Fruit fly (Drosophila melanogaster) whole organism, prepupa: Measurements from ENCODE around the gene aurA.

Experiments used
- Blimp-1 ChIP-seq: fragments of 200-800 bp; sonication (Bioruptor generic); optimal IDR thresholded peaks from 3 replicates; lab custom pipeline; 2017; ENCODE audit warnings: missing biosample characterization, missing genetic modification characterization, mild to moderate bottlenecking, moderate library complexity, missing genetic modification reagents
- CG10631 ChIP-seq: fragments of 200-800 bp; sonication (Bioruptor generic); optimal IDR thresholded peaks from 2 replicates; lab custom pipeline; 2016; ENCODE audit warnings: missing biosample characterization, missing genetic modification characterization
- CG10669 ChIP-seq: fragments of 200-800 bp; sonication (Bioruptor generic); optimal IDR thresholded peaks from 3 replicates; lab custom pipeline; 2018; ENCODE audit warnings: missing biosample characterization, mild to moderate bottlenecking, missing genetic modification characterization, moderate library complexity
- CG11294 ChIP-seq: fragments of 200-800 bp; sonication (Bioruptor generic); IDR thresholded peaks from 2 replicates; pipeline ENCODE4 v1.3.6; 2022; ENCODE audit warnings: missing biosample characterization, missing genetic modification characterization
- CG11762 ChIP-seq: fragments of 200-800 bp; sonication (Bioruptor generic); optimal IDR thresholded peaks from 3 replicates; lab custom pipeline; 2016; ENCODE audit warnings: missing biosample characterization, missing genetic modification characterization; ENCODE audit not compliant: insufficient read depth
- CG11902 ChIP-seq: fragments of 200-800 bp; sonication (Bioruptor generic); optimal IDR thresholded peaks from 3 replicates; lab custom pipeline; 2016; ENCODE audit warnings: missing biosample characterization, missing genetic modification characterization
- CG15336 ChIP-seq: fragments of 200-800 bp; sonication (Bioruptor generic); IDR thresholded peaks from 2 replicates; pipeline ENCODE4 v1.3.6; 2022; ENCODE audit warnings: missing biosample characterization, missing genetic modification characterization
- CG3032 ChIP-seq: fragments of 200-800 bp; optimal IDR thresholded peaks from 2 replicates; lab custom pipeline; 2019; ENCODE audit warnings: missing biosample characterization, mild to moderate bottlenecking, missing genetic modification characterization, moderate library complexity
- CG31627 ChIP-seq: fragments of 200-800 bp; sonication (Bioruptor generic); optimal IDR thresholded peaks from 3 replicates; lab custom pipeline; 2016; ENCODE audit warnings: missing biosample characterization, missing genetic modification characterization
- CG32006 ChIP-seq: fragments of 200-800 bp; sonication (Bioruptor generic); optimal IDR thresholded peaks from 3 replicates; lab custom pipeline; 2017; ENCODE audit warnings: missing biosample characterization, mild to moderate bottlenecking, missing genetic modification characterization
- CG34406 ChIP-seq: fragments of 200-800 bp; sonication (Bioruptor generic); optimal IDR thresholded peaks from 3 replicates; lab custom pipeline; 2016; ENCODE audit warnings: missing biosample characterization, missing genetic modification characterization
- CG3919 ChIP-seq: fragments of 200-800 bp; sonication (Bioruptor generic); optimal IDR thresholded peaks from 3 replicates; lab custom pipeline; 2016; ENCODE audit warnings: missing biosample characterization, missing genetic modification characterization
- CG6163 ChIP-seq: fragments of 200-800 bp; sonication (Bioruptor generic); IDR thresholded peaks from 3 replicates; pipeline ENCODE4 v1.3.6; 2022; ENCODE audit warnings: missing biosample characterization, missing genetic modification characterization
- CG6792 ChIP-seq: fragments of 200-800 bp; sonication (Bioruptor generic); optimal IDR thresholded peaks from 3 replicates; lab custom pipeline; 2016; ENCODE audit warnings: missing biosample characterization, missing genetic modification characterization
- CG6808 ChIP-seq: fragments of 200-800 bp; sonication (Bioruptor generic); optimal IDR thresholded peaks from 3 replicates; lab custom pipeline; 2017; ENCODE audit warnings: missing biosample characterization, missing genetic modification characterization, mild to moderate bottlenecking, moderate library complexity, missing genetic modification reagents
- CG7368 ChIP-seq: fragments of 200-800 bp; sonication (Bioruptor generic); optimal IDR thresholded peaks from 3 replicates; lab custom pipeline; 2016; ENCODE audit warnings: missing biosample characterization, missing genetic modification characterization
- CG8119 ChIP-seq: fragments of 200-800 bp; sonication (Bioruptor generic); IDR thresholded peaks from 3 replicates; pipeline ENCODE4 v1.3.6; 2022; ENCODE audit warnings: missing biosample characterization, missing genetic modification characterization
- CG8319 ChIP-seq: fragments of 200-800 bp; sonication (Bioruptor generic); optimal IDR thresholded peaks from 3 replicates; lab custom pipeline; 2016; ENCODE audit warnings: missing biosample characterization, missing genetic modification characterization
- CG8632 ChIP-seq: fragments of 200-800 bp; sonication (Bioruptor generic); optimal IDR thresholded peaks from 3 replicates; lab custom pipeline; 2016; ENCODE audit warnings: missing biosample characterization, missing genetic modification characterization
- Eip75B ChIP-seq: fragments of 200-800 bp; sonication (Bioruptor generic); optimal IDR thresholded peaks from 3 replicates; lab custom pipeline; 2016; ENCODE audit warnings: missing biosample characterization, missing genetic modification characterization
- Eip78C ChIP-seq: fragments of 200-800 bp; sonication (Bioruptor generic); peaks from one replicate; lab custom pipeline; 2016; ENCODE audit warnings: missing biosample characterization, missing genetic modification characterization
- Ets21C ChIP-seq: fragments of 200-800 bp; sonication (Bioruptor generic); optimal IDR thresholded peaks from 3 replicates; lab custom pipeline; 2016; ENCODE audit warnings: missing biosample characterization, missing genetic modification characterization
- Ets96B ChIP-seq: fragments of 200-800 bp; optimal IDR thresholded peaks from 2 replicates; lab custom pipeline; 2019; ENCODE audit warnings: missing biosample characterization, mild to moderate bottlenecking, missing genetic modification characterization, moderate library complexity
- Gug ChIP-seq: fragments of 200-800 bp; sonication (Bioruptor generic); IDR thresholded peaks from 2 replicates; pipeline ENCODE4 v1.3.6; 2022; ENCODE audit warnings: missing biosample characterization, missing genetic modification characterization
- Hr39 ChIP-seq: fragments of 200-800 bp; sonication (Bioruptor generic); optimal IDR thresholded peaks from 2 replicates; lab custom pipeline; 2016; ENCODE audit warnings: missing biosample characterization, missing genetic modification characterization
- Hr4 ChIP-seq: fragments of 200-800 bp; sonication (Bioruptor generic); optimal IDR thresholded peaks from 3 replicates; lab custom pipeline; 2016; ENCODE audit warnings: missing biosample characterization, missing genetic modification characterization
- Lpt ChIP-seq: fragments of 200-800 bp; sonication (Bioruptor generic); optimal IDR thresholded peaks from 3 replicates; lab custom pipeline; 2016; ENCODE audit warnings: missing biosample characterization, missing genetic modification characterization
- OdsH ChIP-seq: fragments of 200-800 bp; sonication (Bioruptor generic); optimal IDR thresholded peaks from 3 replicates; lab custom pipeline; 2016; ENCODE audit warnings: missing biosample characterization, missing genetic modification characterization
- Smox ChIP-seq: fragments of 200-800 bp; sonication (Bioruptor generic); optimal IDR thresholded peaks from 3 replicates; lab custom pipeline; 2016; ENCODE audit warnings: missing biosample characterization, missing genetic modification characterization
- Sox102F ChIP-seq: fragments of 200-800 bp; sonication (Bioruptor generic); optimal IDR thresholded peaks from 2 replicates; lab custom pipeline; 2016; ENCODE audit warnings: missing biosample characterization, mild to moderate bottlenecking, missing genetic modification characterization
- Sox14 ChIP-seq: fragments of 200-800 bp; sonication (Bioruptor generic); optimal IDR thresholded peaks from 3 replicates; lab custom pipeline; 2016; ENCODE audit warnings: missing biosample characterization, missing genetic modification characterization
- Sox15 ChIP-seq: fragments of 200-800 bp; sonication (Bioruptor generic); optimal IDR thresholded peaks from 3 replicates; lab custom pipeline; 2016; ENCODE audit warnings: missing biosample characterization, missing genetic modification characterization
- achi ChIP-seq: fragments of 200-800 bp; sonication (Bioruptor generic); optimal IDR thresholded peaks from 3 replicates; lab custom pipeline; 2016; ENCODE audit warnings: missing biosample characterization, missing genetic modification characterization
- acj6 ChIP-seq: fragments of 200-800 bp; sonication (Bioruptor generic); optimal IDR thresholded peaks from 3 replicates; lab custom pipeline; 2016; ENCODE audit warnings: missing biosample characterization, missing genetic modification characterization
- cyc ChIP-seq: fragments of 200-800 bp; sonication (Bioruptor generic); optimal IDR thresholded peaks from 3 replicates; lab custom pipeline; 2016; ENCODE audit warnings: missing biosample characterization, missing genetic modification characterization
- dac ChIP-seq: fragments of 200-800 bp; sonication (Bioruptor generic); optimal IDR thresholded peaks from 2 replicates; lab custom pipeline; 2017; ENCODE audit warnings: missing biosample characterization, mild to moderate bottlenecking, missing genetic modification characterization
- dsx ChIP-seq: fragments of 200-800 bp; optimal IDR thresholded peaks from 3 replicates; lab custom pipeline; 2019; ENCODE audit warnings: missing biosample characterization, mild to moderate bottlenecking, missing genetic modification characterization, moderate library complexity; ENCODE audit not compliant: poor library complexity, severe bottlenecking
- eg ChIP-seq: fragments of 200-800 bp; sonication (Bioruptor generic); IDR thresholded peaks from 3 replicates; pipeline ENCODE4 v1.3.6; 2022; ENCODE audit warnings: missing biosample characterization, missing genetic modification characterization
- esn ChIP-seq: fragments of 200-800 bp; sonication (Bioruptor generic); optimal IDR thresholded peaks from 2 replicates; lab custom pipeline; 2016; ENCODE audit warnings: missing biosample characterization, mild to moderate bottlenecking, missing genetic modification characterization, moderate library complexity
- fd85E ChIP-seq: fragments of 200-800 bp; sonication (Bioruptor generic); optimal IDR thresholded peaks from 3 replicates; lab custom pipeline; 2016; ENCODE audit warnings: missing biosample characterization, missing genetic modification characterization
- lz ChIP-seq: fragments of 200-800 bp; sonication (Bioruptor generic); optimal IDR thresholded peaks from 3 replicates; lab custom pipeline; 2016; ENCODE audit warnings: missing biosample characterization, missing genetic modification characterization
- net ChIP-seq: fragments of 200-800 bp; sonication (Bioruptor generic); optimal IDR thresholded peaks from 3 replicates; lab custom pipeline; 2016; ENCODE audit warnings: missing biosample characterization, missing genetic modification characterization
- pdm3 ChIP-seq: fragments of 200-800 bp; sonication (Bioruptor generic); optimal IDR thresholded peaks from 3 replicates; lab custom pipeline; 2016; ENCODE audit warnings: missing biosample characterization, missing genetic modification characterization
- salr ChIP-seq, 2 experiments: fragments of 200-800 bp; sonication (Bioruptor generic); optimal IDR thresholded peaks; 3 replicates each; lab custom pipeline; 2016 to 2018; ENCODE audit warnings: missing biosample characterization in 2 of 2, missing genetic modification characterization in 2 of 2, mild to moderate bottlenecking in 1 of 2
- spab ChIP-seq: fragments of 200-800 bp; sonication (Bioruptor generic); optimal IDR thresholded peaks from 2 replicates; lab custom pipeline; 2017; ENCODE audit warnings: missing biosample characterization, mild to moderate bottlenecking, missing genetic modification characterization, missing genetic modification reagents
- ss ChIP-seq, 2 experiments: fragments of 200-800 bp; sonication (Bioruptor generic); optimal IDR thresholded peaks; 2 replicates in 1 of 2; 3 replicates in 1 of 2; lab custom pipeline; 2017 to 2018; ENCODE audit warnings: mild to moderate bottlenecking in 2 of 2, missing biosample characterization in 2 of 2, missing genetic modification characterization in 2 of 2, moderate library complexity in 1 of 2
- svp ChIP-seq: fragments of 200-800 bp; sonication (Bioruptor generic); peaks from one replicate; lab custom pipeline; 2016; ENCODE audit warnings: missing biosample characterization, missing genetic modification characterization
- topi ChIP-seq: fragments of 200-800 bp; sonication (Bioruptor generic); optimal IDR thresholded peaks from 3 replicates; lab custom pipeline; 2016; ENCODE audit warnings: missing biosample characterization, missing genetic modification characterization
- vri ChIP-seq: fragments of 200-800 bp; sonication (Bioruptor generic); optimal IDR thresholded peaks from 3 replicates; lab custom pipeline; 2016; ENCODE audit warnings: missing biosample characterization, mild to moderate bottlenecking, missing genetic modification characterization

The aurA gene

DNA sequence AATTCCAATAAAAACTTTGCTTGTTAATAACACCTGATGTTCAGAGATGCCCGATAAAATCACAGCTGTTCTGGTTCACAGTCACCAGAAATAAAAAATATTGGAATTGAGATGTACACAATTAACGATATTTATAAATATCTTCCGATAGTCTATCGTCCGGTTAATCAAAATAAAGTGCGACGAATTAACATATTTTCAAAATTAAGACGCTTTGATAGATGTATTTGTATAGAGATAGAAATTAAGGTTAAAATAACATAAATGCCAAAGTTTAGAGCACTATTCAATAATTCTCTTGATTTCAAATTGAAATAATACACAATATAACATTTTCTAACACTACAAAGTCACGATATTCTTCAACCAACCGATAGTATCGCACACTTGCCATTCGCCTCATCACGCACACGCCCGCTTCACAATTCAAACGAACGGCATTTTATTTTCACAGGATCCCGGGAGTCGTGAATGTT lies at the start of gene aurA, which contains the start of gene CG3281:
aurA (plus strand) TSS at position 386 of the 476 bp plus-strand sequence.
CG3281 (minus strand) TSS at position 67 of the 476 bp plus-strand sequence.
- TF ChIP-seq CG7368 (GFP tag; lab: Kevin White, UChicago) (peak; percentile 5), cyc (GFP tag; lab: Kevin White, UChicago) (peak; percentile 80), vri (GFP tag; lab: Kevin White, UChicago) (no peak), Eip78C (GFP tag; lab: Kevin White, UChicago) (peak; percentile 85), Eip75B (GFP tag; lab: Kevin White, UChicago) (peak; percentile 74), CG31627 (peak; percentile 82), CG34406 (peak; percentile 53), acj6 (GFP tag; lab: Kevin White, UChicago) (peak; percentile 66), CG15336 (GFP tag; lab: Robert Waterston, UW) (no peak), OdsH (peak; percentile 70), lz (peak; percentile 78), CG32006 (GFP tag; lab: Kevin White, UChicago) (peak; percentile 57), achi (peak; percentile 59), CG6792 (GFP tag; lab: Kevin White, UChicago) (peak; percentile 46), CG6808 (GFP tag; lab: Kevin White, UChicago) (peak; percentile 32), topi (peak; percentile 74), dac (GFP tag; lab: Kevin White, UChicago) (peak; percentile 0), CG8319 (GFP tag; lab: Kevin White, UChicago) (peak; percentile 51), CG11762 (GFP tag; lab: Kevin White, UChicago) (peak; percentile 37), CG8632 (peak; percentile 5), CG8119 (0 out of 3 replicates have a peak, but pooled peaks have one; percentile 21), eg (GFP tag; lab: Robert Waterston, UW) (no peak), Gug (peak; percentile 28; the same call in 1 of the 2 replicates), dsx (GFP tag; lab: Kevin White, UChicago) (peak; percentile 18), Sox14 (GFP tag; lab: Kevin White, UChicago) (peak; percentile 75), Lpt (GFP tag; lab: Kevin White, UChicago) (peak; percentile 41), fd85E (GFP tag; lab: Kevin White, UChicago) (no peak), CG6163 (GFP tag; lab: Robert Waterston, UW) (no peak; the same call in 2 of the 3 replicates), Smox (GFP tag; lab: Kevin White, UChicago) (no peak), Hr39 (peak; percentile 80), CG3919 (GFP tag; lab: Kevin White, UChicago) (no peak), pdm3 (GFP tag; lab: Kevin White, UChicago) (no peak), Hr4 (GFP tag; lab: Kevin White, UChicago) (peak; percentile 73), Sox102F (GFP tag; lab: Kevin White, UChicago) (no peak), net (no peak), Blimp-1 (GFP tag; lab: Kevin White, UChicago) (no peak), ss (GFP tag; optimal IDR thresholded peaks at IDR 0.05; lab: Kevin White, UChicago) (peak; percentile 9 to 38), esn (peak; percentile 83), CG11294 (GFP tag; lab: Robert Waterston, UW) (peak; percentile 23; the same call in 1 of the 2 replicates), Ets96B (tag; lab: Kevin White, UChicago) (peak; percentile 49), Ets21C (GFP tag; lab: Kevin White, UChicago) (peak; percentile 61), CG3032 (peak; percentile 75), salr (GFP tag; optimal IDR thresholded peaks at IDR 0.05; lab: Kevin White, UChicago) (peak in 1 of 2 experiments; percentile 8), CG11902 (GFP tag; lab: Kevin White, UChicago) (peak; percentile 51), spab (GFP tag; lab: Kevin White, UChicago) (no peak), Sox15 (GFP tag; lab: Kevin White, UChicago) (peak; percentile 68), CG10631 (peak; percentile 83), svp (peak; percentile 79), CG10669 (GFP tag; lab: Kevin White, UChicago) (peak; percentile 44)
